Worm (Caenorhabditis elegans): ENCODE data around the gene ceh-91.
A peak's percentile ranks its signal among the peaks of the same experiment; 100 is the strongest.

The ceh-91 gene

DNA sequence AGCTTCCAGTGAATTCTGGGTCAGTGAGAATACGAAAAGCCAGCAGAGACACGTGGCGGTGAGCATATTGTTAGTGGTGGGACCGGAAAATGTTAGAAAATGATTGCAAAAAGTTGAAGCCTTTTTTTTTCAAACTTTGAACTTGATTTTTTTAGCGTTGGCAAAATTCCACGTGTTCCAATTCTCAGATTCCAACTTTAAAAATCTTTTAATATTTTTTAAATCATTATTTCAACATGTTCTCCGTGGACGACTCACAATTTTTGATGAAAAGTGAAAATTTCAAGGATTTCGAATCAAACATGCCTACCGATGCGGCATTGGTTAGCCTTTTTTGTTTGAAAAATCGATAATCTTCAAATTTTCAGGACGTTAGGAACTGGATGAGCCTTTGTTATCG, 4.2 kb upstream of the ceh-91 start, which contains the start of the genes Y66A7A.9 and Y66A7A.4:
TSS of gene Y66A7A.9 (minus strand) at position 101 of the 400 bp plus-strand sequence.
TSS of gene Y66A7A.4 (plus strand) at position 237 of the 400 bp plus-strand sequence.
- TF ChIP-seq nhr-23 (tag; optimal IDR thresholded peaks at IDR 0.05) (no peak), C34F6.9 (tag; optimal IDR thresholded peaks at IDR 0.05) (no peak), sma-3 (GFP tag; optimal IDR thresholded peaks at IDR 0.05) (no peak), nhr-25 (tag; optimal IDR thresholded peaks at IDR 0.05) (no peak), lin-39 (tag; optimal IDR thresholded peaks at IDR 0.05) (no peak), peb-1 (tag; optimal IDR thresholded peaks at IDR 0.05) (no peak)

DNA sequence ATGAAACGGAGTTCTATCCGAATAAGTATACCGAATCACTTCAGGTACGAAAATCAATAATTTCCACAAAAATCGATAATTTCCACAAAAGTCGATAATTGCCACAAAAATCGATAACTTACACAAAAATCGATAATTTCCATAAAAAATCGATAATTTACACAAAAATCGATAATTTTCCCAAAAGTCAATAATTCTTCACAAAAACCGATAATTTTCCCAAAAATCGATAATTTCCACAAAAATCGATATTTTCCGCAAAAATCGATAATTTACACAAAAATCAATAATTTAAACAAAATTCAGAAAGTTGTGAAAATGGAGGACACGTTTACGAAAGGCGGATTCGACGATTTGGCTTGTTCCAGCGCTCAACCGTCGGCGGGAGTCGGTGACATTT, 1.7 kb upstream of the ceh-91 start:
- TF ChIP-seq sma-3 (GFP tag; optimal IDR thresholded peaks at IDR 0.05) (no peak), ceh-16 (tag; optimal IDR thresholded peaks at IDR 0.05) (no peak), peb-1 (tag; optimal IDR thresholded peaks at IDR 0.05) (no peak), C34F6.9 (tag; optimal IDR thresholded peaks at IDR 0.05) (no peak), snpc-4 (tag; optimal IDR thresholded peaks at IDR 0.05) (no peak), elt-1 (tag; optimal IDR thresholded peaks at IDR 0.05) (no peak), nhr-11 (tag; optimal IDR thresholded peaks at IDR 0.05) (no peak), Y55F3AM.14 (GFP tag; optimal IDR thresholded peaks at IDR 0.05) (no peak), ceh-82 (tag; optimal IDR thresholded peaks at IDR 0.05) (no peak), crh-2 (tag; optimal IDR thresholded peaks at IDR 0.05) (no peak), gmeb-1 (tag; optimal IDR thresholded peaks at IDR 0.05) (no peak), nhr-25 (tag; optimal IDR thresholded peaks at IDR 0.05) (no peak), alr-1 (tag; optimal IDR thresholded peaks at IDR 0.05) (no peak), dmd-4 (tag; optimal IDR thresholded peaks at IDR 0.05) (no peak), nhr-23 (tag; optimal IDR thresholded peaks at IDR 0.05) (no peak), lin-39 (tag; optimal IDR thresholded peaks at IDR 0.05) (no peak), zag-1 (tag; optimal IDR thresholded peaks at IDR 0.05) (no peak), nhr-129 (tag; optimal IDR thresholded peaks at IDR 0.05) (no peak)

DNA sequence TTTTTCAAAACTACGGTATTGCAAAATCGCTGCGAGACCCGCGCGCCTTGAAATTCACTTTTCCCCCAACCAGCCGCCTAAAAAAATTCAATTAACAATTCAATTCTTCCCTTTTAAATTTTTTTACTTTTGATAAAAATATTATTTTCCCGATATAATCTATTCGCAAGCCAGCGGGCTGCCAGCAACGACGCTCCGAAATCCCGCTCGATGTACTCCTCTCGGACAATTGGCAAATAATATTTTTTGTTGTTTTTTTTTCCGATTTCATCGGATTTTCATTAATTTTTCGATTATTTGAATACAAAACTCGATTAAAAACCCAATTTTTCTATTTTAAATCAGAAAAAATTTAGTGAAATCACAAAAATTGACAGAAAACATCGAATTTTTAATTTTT, 744 bp upstream of the ceh-91 start:
- TF ChIP-seq nhr-6 (tag; optimal IDR thresholded peaks at IDR 0.05) = no peak

DNA sequence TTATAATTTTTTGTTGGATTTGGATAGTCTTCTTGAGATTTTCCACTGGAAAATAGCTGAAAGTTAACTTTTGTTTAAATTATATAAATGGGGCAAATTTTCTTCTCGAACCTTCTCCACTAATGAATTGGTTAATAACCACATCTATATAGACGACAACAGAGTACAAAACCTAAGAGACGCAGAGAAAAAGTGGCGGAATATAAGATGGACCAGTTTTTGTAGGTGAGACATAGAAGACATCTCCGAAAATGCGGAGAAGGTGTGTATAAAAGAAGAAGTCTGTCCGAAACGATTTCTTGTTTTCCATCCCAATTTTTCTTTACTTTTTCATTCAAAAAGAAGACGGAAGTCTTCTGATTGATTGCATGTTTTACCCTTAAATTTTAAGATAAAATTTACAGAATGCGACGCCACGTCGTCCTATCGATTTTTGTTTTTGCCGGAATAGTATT, 8.3 kb downstream of the ceh-91 start, which contains the start of gene gly-8:
TSS of gene gly-8 (plus strand) at position 405 of the 455 bp plus-strand sequence.
- TF ChIP-seq nhr-237 (tag; optimal IDR thresholded peaks at IDR 0.05) = no peak
- TF ChIP-seq sem-4 (tag; optimal IDR thresholded peaks at IDR 0.05) = peak; percentile 35
- no peak for TF ChIP-seq peb-1 (tag; optimal IDR thresholded peaks at IDR 0.05)
- TF ChIP-seq lsy-2 (tag; optimal IDR thresholded peaks at IDR 0.05) = peak in 1 of 2 experiments; percentile 12
- TF ChIP-seq nhr-25 (tag; optimal IDR thresholded peaks at IDR 0.05) = peak; percentile 72

DNA sequence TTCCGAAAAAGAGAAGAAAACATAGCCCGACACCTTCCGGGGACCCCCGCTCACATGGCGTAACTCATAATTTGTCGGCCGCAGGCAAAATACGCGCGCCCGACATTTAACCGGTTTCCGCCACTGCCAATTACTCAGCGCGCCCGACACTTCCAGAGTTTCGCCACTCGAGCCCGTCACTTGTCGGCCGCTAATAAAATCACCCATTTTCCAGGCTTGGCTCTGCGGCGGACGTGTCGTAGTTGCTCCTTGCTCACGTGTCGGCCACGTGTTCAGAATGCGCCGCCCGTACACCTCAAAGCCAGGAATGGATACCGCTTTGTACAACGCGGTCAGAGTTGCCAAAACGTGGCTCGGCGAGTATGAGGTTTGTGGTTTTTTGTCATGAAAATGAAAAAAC, 11.1 kb downstream of the ceh-91 start:
- TF ChIP-seq dmd-4 (tag; optimal IDR thresholded peaks at IDR 0.05) (no peak), alr-1 (tag; optimal IDR thresholded peaks at IDR 0.05) (no peak), ceh-16 (tag; optimal IDR thresholded peaks at IDR 0.05) (no peak), unc-62 (GFP tag; optimal IDR thresholded peaks at IDR 0.05) (no peak), egl-27 (tag; optimal IDR thresholded peaks at IDR 0.05) (no peak), mdl-1 (tag; optimal IDR thresholded peaks at IDR 0.05) (no peak), lsy-2 (tag; optimal IDR thresholded peaks at IDR 0.05) (no peak), ztf-4 (tag; optimal IDR thresholded peaks at IDR 0.05) (no peak)

DNA sequence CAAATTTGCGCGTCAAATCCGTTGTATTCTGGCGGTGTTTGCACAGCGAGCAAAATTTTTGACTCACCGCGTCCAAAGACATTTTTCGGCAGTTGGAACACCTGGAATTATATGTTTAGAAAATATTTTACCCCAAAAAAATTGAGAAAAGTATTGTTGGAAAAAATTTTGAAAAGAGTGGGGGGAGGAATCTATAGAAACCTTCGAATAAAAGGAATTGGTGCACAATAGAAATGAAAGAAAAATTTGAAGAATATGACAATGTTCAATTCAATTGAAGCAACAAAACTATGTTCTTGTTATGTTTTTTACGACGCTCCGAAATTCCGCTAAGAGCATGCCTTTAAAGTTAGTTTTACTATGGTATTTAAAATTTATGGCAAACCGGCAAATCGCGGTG, 12.8 kb downstream of the ceh-91 start, which contains the start of gene Y66A7A.7:
TSS of gene Y66A7A.7 (minus strand) at position 101 of the 400 bp plus-strand sequence.
- no peak for TF ChIP-seq unc-55 (GFP tag; optimal IDR thresholded peaks at IDR 0.05)

DNA sequence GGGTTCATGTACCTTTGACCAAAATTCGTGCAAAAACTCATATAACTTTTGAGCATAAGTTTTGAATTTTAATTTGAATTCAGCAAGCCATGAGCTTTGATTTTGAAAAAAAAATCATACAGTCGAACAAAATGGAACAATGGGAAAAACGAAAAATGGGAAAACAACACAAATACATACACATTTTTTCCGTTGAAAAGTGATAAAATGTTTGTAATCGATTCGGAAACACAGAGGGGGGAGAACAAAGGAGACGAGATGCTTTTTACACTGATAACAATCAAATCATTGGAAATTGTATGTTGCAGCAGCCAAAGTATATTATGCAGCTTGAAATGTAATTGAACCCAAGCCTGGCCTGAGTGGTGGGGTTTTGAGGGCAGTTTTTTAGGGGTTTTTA, 14.6 kb downstream of the ceh-91 start:
- TF ChIP-seq fos-1 (tag; optimal IDR thresholded peaks at IDR 0.05) = peak; percentile 26
- TF ChIP-seq ztf-11 (tag; optimal IDR thresholded peaks at IDR 0.05) = no peak

DNA sequence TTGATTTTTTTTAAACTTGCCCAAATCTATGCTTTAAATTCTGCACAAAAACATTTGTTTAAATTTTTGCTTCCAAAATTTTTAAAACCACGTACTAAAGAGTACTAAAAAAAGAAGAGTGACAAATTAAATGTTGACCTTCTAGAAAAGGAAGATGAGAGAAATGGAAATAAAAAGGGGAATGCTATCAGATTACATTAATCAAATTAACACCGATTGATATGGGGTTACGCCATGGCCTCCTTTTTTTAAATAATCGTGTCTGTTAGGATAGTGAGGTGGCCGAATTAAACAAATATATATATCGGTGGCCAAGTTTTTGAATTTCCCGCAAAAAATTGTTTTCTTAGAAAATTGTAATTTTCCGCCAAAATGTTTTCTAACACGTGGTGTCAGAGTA, 15.8 kb downstream of the ceh-91 start:
- TF ChIP-seq sma-3 (GFP tag; optimal IDR thresholded peaks at IDR 0.05) (no peak), egl-27 (tag; optimal IDR thresholded peaks at IDR 0.05) (no peak), nhr-237 (tag; optimal IDR thresholded peaks at IDR 0.05) (no peak), nhr-10 (tag; optimal IDR thresholded peaks at IDR 0.05) (no peak), crh-2 (tag; optimal IDR thresholded peaks at IDR 0.05) (no peak), R02D3.7 (tag; optimal IDR thresholded peaks at IDR 0.05) (no peak), blmp-1 (tag; optimal IDR thresholded peaks at IDR 0.05; ENCODE audit: insufficient read depth) (no peak)
